ENCODE assay signal across 1 fruit fly cellular context in genomic region chr2L:18442903-18443608, dm6.
TF ChIP-seq lines count a peak whose summit lies in the region.

Gene RpS26, minus strand, starts transcription at chr2L:18443277.

TF ChIP-seq in whole organism, embryonic, 481 proteins besides CTCF, POLR2A, EP300 and RAD21 (continued from another document):
- TF ChIP-seq B-H1 (GFP tag; IDR thresholded peaks at IDR 0.05; lab: Robert Waterston, UW): no peak
- TF ChIP-seq Side (GFP tag; optimal IDR thresholded peaks at IDR 0.05; lab: Kevin White, UChicago): peak; percentile 65
- TF ChIP-seq CG7745 (tag; optimal IDR thresholded peaks at IDR 0.05; lab: Kevin White, UChicago): peak; percentile 38
- peak in 1 of 3 experiments; percentile 65 for TF ChIP-seq Stat92E (GFP tag; optimal IDR thresholded peaks at IDR 0.05; lab: Kevin White, UChicago)
- peak; percentile 3 for TF ChIP-seq Hand (GFP tag; optimal IDR thresholded peaks at IDR 0.05; lab: Kevin White, UChicago)
- TF ChIP-seq HLH54F (GFP tag; optimal IDR thresholded peaks at IDR 0.05; lab: Kevin White, UChicago): peak; percentile 61
- no peak for TF ChIP-seq crol (GFP tag; IDR thresholded peaks at IDR 0.05; lab: Robert Waterston, UW)
- no peak for TF ChIP-seq chinmo (GFP tag; IDR thresholded peaks at IDR 0.05; lab: Robert Waterston, UW; ENCODE audit: partially characterized antibody)
- peak; percentile 73 for TF ChIP-seq CG12104 (GFP tag; optimal IDR thresholded peaks at IDR 0.05; lab: Kevin White, UChicago)
- TF ChIP-seq CG11504 (tag; optimal IDR thresholded peaks at IDR 0.05; lab: Kevin White, UChicago): no peak
- peak; percentile 36 for TF ChIP-seq chn (GFP tag; optimal IDR thresholded peaks at IDR 0.05; lab: Kevin White, UChicago)
- TF ChIP-seq Lpt (GFP tag; optimal IDR thresholded peaks at IDR 0.05; lab: Kevin White, UChicago): no peak
- TF ChIP-seq CG17359 (tag; optimal IDR thresholded peaks at IDR 0.05; lab: Kevin White, UChicago): peak; percentile 27
- TF ChIP-seq CG9932 (GFP tag; IDR thresholded peaks at IDR 0.05; lab: Robert Waterston, UW): peak; percentile 60
- TF ChIP-seq CG3281 (GFP tag; optimal IDR thresholded peaks at IDR 0.05; lab: Kevin White, UChicago): peak; percentile 45
- TF ChIP-seq ab (GFP tag; optimal IDR thresholded peaks at IDR 0.05; lab: Kevin White, UChicago): no peak
- TF ChIP-seq CG2712 (tag; optimal IDR thresholded peaks at IDR 0.05; lab: Kevin White, UChicago): peak; percentile 55
- peak; percentile 36 for TF ChIP-seq CG3163 (GFP tag; optimal IDR thresholded peaks at IDR 0.05; lab: Kevin White, UChicago)
- TF ChIP-seq bowl (GFP tag; IDR thresholded peaks at IDR 0.05; lab: Robert Waterston, UW): no peak
- peak; percentile 8 for TF ChIP-seq Dip3 (GFP tag; optimal IDR thresholded peaks at IDR 0.05; lab: Kevin White, UChicago)
- no peak; the same call in 1 of the 2 replicates for TF ChIP-seq toy (GFP tag; IDR thresholded peaks at IDR 0.05; lab: Robert Waterston, UW)
- peak; percentile 16 for TF ChIP-seq Dek (tag; optimal IDR thresholded peaks at IDR 0.05; lab: Kevin White, UChicago)
- TF ChIP-seq Med (GFP tag; lab: Kevin White, UChicago): peak; percentile 93
- 0 out of 3 replicates have a peak, but pooled peaks have one; percentile 22 for TF ChIP-seq ase (GFP tag; IDR thresholded peaks at IDR 0.05; lab: Robert Waterston, UW)
- peak; percentile 14 for TF ChIP-seq CG15479 (GFP tag; optimal IDR thresholded peaks at IDR 0.05; lab: Kevin White, UChicago)
- TF ChIP-seq usp (GFP tag; optimal IDR thresholded peaks at IDR 0.05; lab: Kevin White, UChicago): no peak
- peak; percentile 34 for TF ChIP-seq Chrac-16 (GFP tag; optimal IDR thresholded peaks at IDR 0.05; lab: Kevin White, UChicago)
- no peak for TF ChIP-seq Sox102F (GFP tag; optimal IDR thresholded peaks at IDR 0.05; lab: Kevin White, UChicago)
- peak; percentile 61 for TF ChIP-seq lmd (GFP tag; IDR thresholded peaks at IDR 0.05; lab: Robert Waterston, UW)
- no peak for TF ChIP-seq Xrp1 (GFP tag; IDR thresholded peaks at IDR 0.05; lab: Robert Waterston, UW)
- no peak for TF ChIP-seq CG6175 (GFP tag; IDR thresholded peaks at IDR 0.05; lab: Robert Waterston, UW)
- TF ChIP-seq fu2 (GFP tag; optimal IDR thresholded peaks at IDR 0.05; lab: Kevin White, UChicago): peak; percentile 8
- TF ChIP-seq HmgD (GFP tag; optimal IDR thresholded peaks at IDR 0.05; lab: Kevin White, UChicago): peak; percentile 66
- 0 out of 3 replicates have a peak, but pooled peaks have one; percentile 14 for TF ChIP-seq CG16813 (GFP tag; IDR thresholded peaks at IDR 0.05; lab: Robert Waterston, UW; ENCODE audit: partially characterized antibody)
- peak; percentile 83 for TF ChIP-seq hkb (optimal IDR thresholded peaks at IDR 0.05; lab: Kevin White, UChicago)
- TF ChIP-seq hkb (GFP tag; IDR thresholded peaks at IDR 0.05; lab: Robert Waterston, UW): peak; percentile 55
- peak; percentile 27 for TF ChIP-seq CG17385 (GFP tag; optimal IDR thresholded peaks at IDR 0.05; lab: Kevin White, UChicago)
- TF ChIP-seq CG7786 (GFP tag; optimal IDR thresholded peaks at IDR 0.05; lab: Kevin White, UChicago): peak; percentile 16
- no peak for TF ChIP-seq fru (optimal IDR thresholded peaks at IDR 0.05; lab: Kevin White, UChicago)
- TF ChIP-seq CG9817 (tag; optimal IDR thresholded peaks at IDR 0.05; lab: Kevin White, UChicago): peak; percentile 65
- peak; percentile 93 for TF ChIP-seq CG4854 (GFP tag; optimal IDR thresholded peaks at IDR 0.05; lab: Kevin White, UChicago)
- TF ChIP-seq vfl (GFP tag; optimal IDR thresholded peaks at IDR 0.05; lab: Kevin White, UChicago): no peak
- TF ChIP-seq CG14667 (GFP tag; IDR thresholded peaks at IDR 0.05; lab: Robert Waterston, UW): no peak
- TF ChIP-seq shn (GFP tag; optimal IDR thresholded peaks at IDR 0.05; lab: Kevin White, UChicago): peak; percentile 70
- no peak for TF ChIP-seq prd (optimal IDR thresholded peaks at IDR 0.05; lab: Kevin White, UChicago)
- TF ChIP-seq prd (GFP tag; IDR thresholded peaks at IDR 0.05; lab: Robert Waterston, UW): peak; percentile 56; the same call in 2 of the 3 replicates
- TF ChIP-seq Bdp1 (GFP tag; optimal IDR thresholded peaks at IDR 0.05; lab: Kevin White, UChicago): no peak
- TF ChIP-seq slbo (GFP tag; IDR thresholded peaks at IDR 0.05; lab: Robert Waterston, UW): peak; percentile 70
- TF ChIP-seq Xbp1 (GFP tag; optimal IDR thresholded peaks at IDR 0.05; lab: Kevin White, UChicago): peak; percentile 70
- TF ChIP-seq pfk (GFP tag; optimal IDR thresholded peaks at IDR 0.05; lab: Kevin White, UChicago): peak; percentile 41
- peak; percentile 36 for TF ChIP-seq unpg (GFP tag; optimal IDR thresholded peaks at IDR 0.05; lab: Kevin White, UChicago)
- TF ChIP-seq tgo (GFP tag; IDR thresholded peaks at IDR 0.05; lab: Robert Waterston, UW): no peak; the same call in 2 of the 3 replicates
- no peak for TF ChIP-seq hth (optimal IDR thresholded peaks at IDR 0.05; lab: Kevin White, UChicago)
- TF ChIP-seq CG33213 (GFP tag; optimal IDR thresholded peaks at IDR 0.05; lab: Kevin White, UChicago): peak; percentile 65
- TF ChIP-seq gsb (GFP tag; IDR thresholded peaks at IDR 0.05; lab: Robert Waterston, UW): no peak
- no peak for TF ChIP-seq h (optimal IDR thresholded peaks at IDR 0.05; lab: Kevin White, UChicago)
- TF ChIP-seq CG12299 (tag; optimal IDR thresholded peaks at IDR 0.05; lab: Kevin White, UChicago): peak; percentile 23
- TF ChIP-seq eve (GFP tag; optimal IDR thresholded peaks at IDR 0.05; lab: Kevin White, UChicago): no peak
- no peak for TF ChIP-seq CG17912 (GFP tag; optimal IDR thresholded peaks at IDR 0.05; lab: Kevin White, UChicago)
- peak; percentile 44; the same call in 1 of the 3 replicates for TF ChIP-seq H15 (GFP tag; IDR thresholded peaks at IDR 0.05; lab: Robert Waterston, UW)
- no peak for TF ChIP-seq HHEX (GFP tag; optimal IDR thresholded peaks at IDR 0.05; lab: Kevin White, UChicago)
- peak; percentile 66 for TF ChIP-seq ttk (GFP tag; IDR thresholded peaks at IDR 0.05; lab: Robert Waterston, UW)
- TF ChIP-seq crp (GFP tag; optimal IDR thresholded peaks at IDR 0.05; lab: Kevin White, UChicago): peak in 1 of 2 experiments; percentile 12
- peak in 1 of 2 experiments; percentile 60 for TF ChIP-seq Hr51 (GFP tag; optimal IDR thresholded peaks at IDR 0.05; lab: Kevin White, UChicago)
- no peak for TF ChIP-seq CG43689 (GFP tag; IDR thresholded peaks at IDR 0.05; lab: Robert Waterston, UW)
- TF ChIP-seq tio (GFP tag; optimal IDR thresholded peaks at IDR 0.05; lab: Kevin White, UChicago): no peak
- no peak for TF ChIP-seq CG3065 (GFP tag; optimal IDR thresholded peaks at IDR 0.05; lab: Kevin White, UChicago)
- no peak for TF ChIP-seq Hey (tag; optimal IDR thresholded peaks at IDR 0.05; lab: Kevin White, UChicago)
- TF ChIP-seq Dref (GFP tag; IDR thresholded peaks at IDR 0.05; lab: Robert Waterston, UW): 0 out of 2 replicates have a peak, but pooled peaks have one; percentile 31
- TF ChIP-seq dmrt99B (tag; optimal IDR thresholded peaks at IDR 0.05; lab: Kevin White, UChicago): no peak
- TF ChIP-seq CG17361 (GFP tag; IDR thresholded peaks at IDR 0.05; lab: Robert Waterston, UW): peak; percentile 81
- TF ChIP-seq NK7.1 (GFP tag; optimal IDR thresholded peaks at IDR 0.05; lab: Kevin White, UChicago): no peak
- TF ChIP-seq CG17612 (GFP tag; IDR thresholded peaks at IDR 0.05; lab: Robert Waterston, UW): no peak
- no peak for TF ChIP-seq CG11696 (GFP tag; IDR thresholded peaks at IDR 0.05; lab: Robert Waterston, UW)
- peak; percentile 44 for TF ChIP-seq CG1603 (tag; optimal IDR thresholded peaks at IDR 0.05; lab: Kevin White, UChicago)
- no peak for TF ChIP-seq NC2α (GFP tag; optimal IDR thresholded peaks at IDR 0.05; lab: Kevin White, UChicago)
- TF ChIP-seq lilli (GFP tag; optimal IDR thresholded peaks at IDR 0.05; lab: Kevin White, UChicago): peak; percentile 58
- peak; percentile 72; the same call in 2 of the 3 replicates for TF ChIP-seq CG11456 (GFP tag; IDR thresholded peaks at IDR 0.05; lab: Robert Waterston, UW)
- TF ChIP-seq so (GFP tag; IDR thresholded peaks at IDR 0.05; lab: Robert Waterston, UW): 0 out of 3 replicates have a peak, but pooled peaks have one; percentile 49
- TF ChIP-seq CG34376 (GFP tag; optimal IDR thresholded peaks at IDR 0.05; lab: Kevin White, UChicago): peak; percentile 60
- 0 out of 2 replicates have a peak, but pooled peaks have one; percentile 33 for TF ChIP-seq Awh (GFP tag; IDR thresholded peaks at IDR 0.05; lab: Robert Waterston, UW)
- TF ChIP-seq her (GFP tag; optimal IDR thresholded peaks at IDR 0.05; lab: Kevin White, UChicago): no peak
- TF ChIP-seq PHDP (tag; optimal IDR thresholded peaks at IDR 0.05; lab: Kevin White, UChicago): no peak
- peak; percentile 11 for TF ChIP-seq maf-S (GFP tag; optimal IDR thresholded peaks at IDR 0.05; lab: Kevin White, UChicago)
- TF ChIP-seq HLHmδ (GFP tag; optimal IDR thresholded peaks at IDR 0.05; lab: Kevin White, UChicago): no peak
- peak; percentile 48 for TF ChIP-seq Fer3 (tag; optimal IDR thresholded peaks at IDR 0.05; lab: Kevin White, UChicago)
- no peak for TF ChIP-seq D (optimal IDR thresholded peaks at IDR 0.05; lab: Kevin White, UChicago)
- TF ChIP-seq D (GFP tag; optimal IDR thresholded peaks at IDR 0.05; lab: Kevin White, UChicago): no peak
- no peak for TF ChIP-seq Deaf1 (tag; optimal IDR thresholded peaks at IDR 0.05; lab: Kevin White, UChicago)
- TF ChIP-seq trh (GFP tag; optimal IDR thresholded peaks at IDR 0.05; lab: Kevin White, UChicago): peak; percentile 30
- TF ChIP-seq bab2 (GFP tag; optimal IDR thresholded peaks at IDR 0.05; lab: Kevin White, UChicago): peak; percentile 39
- peak; percentile 93 for TF ChIP-seq gfzf (GFP tag; optimal IDR thresholded peaks at IDR 0.05; lab: Kevin White, UChicago)
- TF ChIP-seq CG4282 (GFP tag; optimal IDR thresholded peaks at IDR 0.05; lab: Kevin White, UChicago): peak; percentile 9
- TF ChIP-seq CG10979 (tag; optimal IDR thresholded peaks at IDR 0.05; lab: Kevin White, UChicago): peak; percentile 33
